Fruit fly (Drosophila melanogaster): ENCODE results near the gene CG12379.

The CG12379 gene

dm6 chrX:15712409-15712808 lies 21.4 kb downstream of the CG12379 start, which contains the start of gene HUWE1:
Gene HUWE1, plus strand, starts transcription at chrX:15712628.
- no peak for TF ChIP-seq CG9139 (GFP tag; optimal IDR thresholded peaks at IDR 0.05)
- no peak for TF ChIP-seq Sox102F (GFP tag; optimal IDR thresholded peaks at IDR 0.05)
- no peak for TF ChIP-seq Lpt (GFP tag; optimal IDR thresholded peaks at IDR 0.05)
- TF ChIP-seq CG16779 (tag; optimal IDR thresholded peaks at IDR 0.05), result no peak
- TF ChIP-seq CG11762 (GFP tag; optimal IDR thresholded peaks at IDR 0.05; ENCODE audit: insufficient read depth), result no peak
- peak; percentile 10 for TF ChIP-seq esn (GFP tag; optimal IDR thresholded peaks at IDR 0.05)
- peak; percentile 17 for TF ChIP-seq Sox14 (GFP tag; optimal IDR thresholded peaks at IDR 0.05)
- no peak for TF ChIP-seq CG3919 (GFP tag; optimal IDR thresholded peaks at IDR 0.05)
- peak; percentile 47 for TF ChIP-seq CG6854 (GFP tag; optimal IDR thresholded peaks at IDR 0.05)
- TF ChIP-seq spab (GFP tag; optimal IDR thresholded peaks at IDR 0.05), result no peak
- TF ChIP-seq CG6792 (GFP tag; optimal IDR thresholded peaks at IDR 0.05), result no peak
- 0 out of 2 replicates have a peak, but pooled peaks have one; percentile 14 for TF ChIP-seq CG15336 (GFP tag; IDR thresholded peaks at IDR 0.05)
- TF ChIP-seq dsx (GFP tag; optimal IDR thresholded peaks at IDR 0.05; ENCODE audit: poor library complexity, severe bottlenecking), result peak; percentile 25

dm6 chrX:15710751-15711179 lies 23.0 kb downstream of the CG12379 start:
- TF ChIP-seq fkh (GFP tag; optimal IDR thresholded peaks at IDR 0.05) (peak; percentile 74), svp (GFP tag) (peak; percentile 48), Eip78C (GFP tag) (peak; percentile 43), Smox (GFP tag; optimal IDR thresholded peaks at IDR 0.05) (no peak), CG11902 (GFP tag; optimal IDR thresholded peaks at IDR 0.05) (no peak), Ets96B (tag; optimal IDR thresholded peaks at IDR 0.05) (no peak), CG3032 (tag; optimal IDR thresholded peaks at IDR 0.05) (no peak)

dm6 chrX:15709984-15710750 lies 23.6 kb downstream of the CG12379 start, which contains the start of the genes CG9281 and CG15601:
Gene CG9281, minus strand, starts transcription at chrX:15710539.
Gene CG15601, plus strand, starts transcription at chrX:15710647.
- TF ChIP-seq Hr4 (GFP tag; optimal IDR thresholded peaks at IDR 0.05) (no peak), CG10669 (GFP tag; optimal IDR thresholded peaks at IDR 0.05) (no peak), CG6854 (GFP tag; optimal IDR thresholded peaks at IDR 0.05) (peak; percentile 55), salr (GFP tag; optimal IDR thresholded peaks at IDR 0.05) (no peak), Ets96B (tag; optimal IDR thresholded peaks at IDR 0.05) (no peak), svp (GFP tag) (peak; percentile 52), CG1621 (tag; optimal IDR thresholded peaks at IDR 0.05) (peak; percentile 13), Sox15 (GFP tag; optimal IDR thresholded peaks at IDR 0.05) (no peak), CG7368 (GFP tag; optimal IDR thresholded peaks at IDR 0.05) (no peak), vri (GFP tag; optimal IDR thresholded peaks at IDR 0.05) (peak; percentile 63), Blimp-1 (GFP tag; optimal IDR thresholded peaks at IDR 0.05) (no peak), CG10631 (GFP tag; optimal IDR thresholded peaks at IDR 0.05) (no peak), ss (GFP tag; optimal IDR thresholded peaks at IDR 0.05) (peak; percentile 24 to 60), topi (GFP tag; optimal IDR thresholded peaks at IDR 0.05) (no peak), CG32006 (GFP tag; optimal IDR thresholded peaks at IDR 0.05) (no peak), Eip75B (GFP tag; optimal IDR thresholded peaks at IDR 0.05) (no peak), fd59A (GFP tag; optimal IDR thresholded peaks at IDR 0.05) (no peak), Hr39 (GFP tag; optimal IDR thresholded peaks at IDR 0.05) (no peak), CG3032 (tag; optimal IDR thresholded peaks at IDR 0.05) (no peak), Hr38 (GFP tag; optimal IDR thresholded peaks at IDR 0.05) (no peak), CG6276 (GFP tag; optimal IDR thresholded peaks at IDR 0.05) (no peak), CG4318 (GFP tag; optimal IDR thresholded peaks at IDR 0.05) (no peak), esn (GFP tag; optimal IDR thresholded peaks at IDR 0.05) (no peak), dsx (GFP tag; optimal IDR thresholded peaks at IDR 0.05; ENCODE audit: poor library complexity, severe bottlenecking) (no peak), lz (GFP tag; optimal IDR thresholded peaks at IDR 0.05) (no peak), CG8632 (GFP tag; optimal IDR thresholded peaks at IDR 0.05) (no peak), Sox102F (GFP tag; optimal IDR thresholded peaks at IDR 0.05) (no peak), cyc (GFP tag; optimal IDR thresholded peaks at IDR 0.05) (no peak), CG11294 (GFP tag; IDR thresholded peaks at IDR 0.05) (no peak), CG8119 (GFP tag; IDR thresholded peaks at IDR 0.05) (no peak), CG34406 (GFP tag; optimal IDR thresholded peaks at IDR 0.05) (no peak), Met (GFP tag; optimal IDR thresholded peaks at IDR 0.05) (no peak), achi (GFP tag; optimal IDR thresholded peaks at IDR 0.05) (no peak), eg (GFP tag; IDR thresholded peaks at IDR 0.05) (peak; percentile 44; the same call in 2 of the 3 replicates)

Measured in whole organism, prepupa.